Worm (Caenorhabditis elegans) whole organism, L1 larva: ENCODE results near the gene C23H4.8.

ENCODE experiments used
- C16A3.4 ChIP-seq: fragments of 150-350 bp; optimal IDR thresholded peaks from 2 replicates; lab custom pipeline; 2014; ENCODE audit warnings: missing biosample characterization, missing genetic modification characterization
- Y116A8C.19 ChIP-seq: sonication (generic microtip); optimal IDR thresholded peaks from 2 replicates; lab custom pipeline; 2016; ENCODE audit warnings: missing compliant biosample characterization, missing genetic modification characterization, borderline replicate concordance
- aha-1 ChIP-seq: fragments of 150-350 bp; optimal IDR thresholded peaks from 2 replicates; lab custom pipeline; 2014; ENCODE audit warnings: missing biosample characterization, missing genetic modification characterization
- aly-2 ChIP-seq: fragments of 150-350 bp; optimal IDR thresholded peaks from 2 replicates; lab custom pipeline; 2014; ENCODE audit warnings: missing biosample characterization, missing genetic modification characterization
- ama-1 ChIP-seq: fragments of 150-350 bp; optimal IDR thresholded peaks from 2 replicates; lab custom pipeline; 2014
- blmp-1 ChIP-seq: fragments of 150-350 bp; optimal IDR thresholded peaks from 2 replicates; lab custom pipeline; 2014; ENCODE audit warnings: missing biosample characterization, missing genetic modification characterization
- ceh-63 ChIP-seq: fragments of 200-800 bp; sonication (Bioruptor generic); optimal IDR thresholded peaks from 2 replicates; lab custom pipeline; 2018; ENCODE audit warnings: mild to moderate bottlenecking, missing genetic modification characterization, missing compliant biosample characterization
- dsc-1 ChIP-seq: sonication (generic microtip); optimal IDR thresholded peaks from 2 replicates; lab custom pipeline; 2016; ENCODE audit warnings: mild to moderate bottlenecking, missing genetic modification characterization, missing compliant biosample characterization
- efl-1 ChIP-seq, 4 experiments: fragments of 150-350 bp; optimal IDR thresholded peaks in 3 of 4; peaks in 1 of 4; 1 replicate in 1 of 4; 2 replicates in 3 of 4; lab custom pipeline; 2014; ENCODE audit warnings: missing biosample characterization in 2 of 4, missing genetic modification characterization in 2 of 4, missing genetic modification reagents in 2 of 4
- egl-13 ChIP-seq: sonication (generic microtip); optimal IDR thresholded peaks from 2 replicates; lab custom pipeline; 2016; ENCODE audit warnings: missing genotype, missing genetic modification reagents, missing genetic modification characterization, missing compliant biosample characterization
- elt-2 ChIP-seq: sonication (generic microtip); optimal IDR thresholded peaks from 2 replicates; lab custom pipeline; 2016; ENCODE audit warnings: missing genetic modification characterization, mild to moderate bottlenecking, inconsistent platforms, missing compliant biosample characterization, missing genetic modification reagents
- elt-3 ChIP-seq, 6 experiments: fragments of 150-350 bp in 1 of 6; sonication (generic microtip); optimal IDR thresholded peaks; 2 replicates each; lab custom pipeline; 2017 to 2018; ENCODE audit warnings: missing biosample characterization in 6 of 6, missing genetic modification characterization in 6 of 6, inconsistent platforms in 1 of 6
- ets-5 ChIP-seq: fragments of 200-800 bp; sonication (Bioruptor generic); IDR thresholded peaks from 2 replicates; pipeline ENCODE4 v1.3.6; 2022; ENCODE audit warnings: missing genetic modification characterization, missing compliant biosample characterization
- grh-1 ChIP-seq: fragments of 200-800 bp; sonication (Bioruptor generic); IDR thresholded peaks from 2 replicates; pipeline ENCODE4 v1.3.6; 2022; ENCODE audit warnings: missing genetic modification reagents, missing genetic modification characterization, missing compliant biosample characterization
- lin-13 ChIP-seq: fragments of 150-350 bp; optimal IDR thresholded peaks from 2 replicates; lab custom pipeline; 2014; ENCODE audit warnings: missing biosample characterization, missing genetic modification reagents, missing genetic modification characterization
- lin-14 ChIP-seq: fragments of 200-800 bp; sonication (Bioruptor generic); optimal IDR thresholded peaks from 2 replicates; lab custom pipeline; 2018; ENCODE audit warnings: mild to moderate bottlenecking, missing genetic modification characterization, moderate library complexity, missing compliant biosample characterization
- lin-35 ChIP-seq, 2 experiments: fragments of 150-350 bp; optimal IDR thresholded peaks; 2 replicates each; lab custom pipeline; 2014; ENCODE audit warnings: missing biosample characterization in 2 of 2, missing genetic modification characterization in 2 of 2, missing genetic modification reagents in 2 of 2
- lsy-2 ChIP-seq, 2 experiments: fragments of 150-350 bp; optimal IDR thresholded peaks; 2 replicates each; lab custom pipeline; 2014; ENCODE audit warnings: missing biosample characterization in 2 of 2, missing genetic modification characterization in 2 of 2
- mab-9 ChIP-seq: fragments of 200-800 bp; sonication (Bioruptor generic); IDR thresholded peaks from 2 replicates; pipeline ENCODE4 v1.3.6; 2022; ENCODE audit warnings: missing genetic modification reagents, missing genetic modification characterization, missing compliant biosample characterization
- mdl-1 ChIP-seq, 2 experiments: fragments of 150-350 bp; optimal IDR thresholded peaks; 2 replicates each; lab custom pipeline; 2014 to 2017; ENCODE audit warnings: missing biosample characterization in 2 of 2, missing genetic modification characterization in 2 of 2, inconsistent platforms in 1 of 2
- mep-1 ChIP-seq: fragments of 150-350 bp; optimal IDR thresholded peaks from 2 replicates; lab custom pipeline; 2014; ENCODE audit warnings: missing biosample characterization, missing genetic modification characterization
- nhr-19 ChIP-seq: fragments of 200-800 bp; sonication (Bioruptor generic); conservative IDR thresholded peaks from 2 replicates; pipeline ENCODE4 v1.3.6; 2022; ENCODE audit warnings: missing genetic modification characterization, missing compliant biosample characterization
- nhr-20 ChIP-seq: sonication (generic microtip); optimal IDR thresholded peaks from 2 replicates; lab custom pipeline; 2016; ENCODE audit warnings: mild to moderate bottlenecking, missing genetic modification characterization, missing compliant biosample characterization
- nhr-28 ChIP-seq: fragments of 150-350 bp; optimal IDR thresholded peaks from 2 replicates; lab custom pipeline; 2014; ENCODE audit warnings: missing biosample characterization, missing genetic modification characterization
- nhr-71 ChIP-seq: sonication (generic microtip); optimal IDR thresholded peaks from 2 replicates; lab custom pipeline; 2016; ENCODE audit warnings: mild to moderate bottlenecking, missing genetic modification characterization, moderate library complexity, missing compliant biosample characterization
- nhr-77 ChIP-seq: fragments of 150-350 bp; optimal IDR thresholded peaks from 2 replicates; lab custom pipeline; 2014; ENCODE audit warnings: missing biosample characterization, missing genetic modification characterization
- nhr-90 ChIP-seq: sonication (generic microtip); optimal IDR thresholded peaks from 2 replicates; lab custom pipeline; 2016; ENCODE audit warnings: mild to moderate bottlenecking, missing genetic modification characterization, missing compliant biosample characterization; ENCODE audit not compliant: poor library complexity
- pag-3 ChIP-seq: sonication (generic microtip); optimal IDR thresholded peaks from 2 replicates; lab custom pipeline; 2017; ENCODE audit warnings: missing genetic modification characterization, mild to moderate bottlenecking, missing compliant biosample characterization, antibody characterized with exemption, borderline replicate concordance; ENCODE audit not compliant: insufficient read depth
- pqm-1 ChIP-seq: sonication (generic microtip); optimal IDR thresholded peaks from 3 replicates; lab custom pipeline; 2017; ENCODE audit warnings: missing biosample characterization, missing genetic modification characterization
- rnt-1 ChIP-seq: sonication (generic microtip); optimal IDR thresholded peaks from 2 replicates; lab custom pipeline; 2016; ENCODE audit warnings: mild to moderate bottlenecking, missing genetic modification characterization, moderate library complexity, missing compliant biosample characterization
- skn-1 ChIP-seq: fragments of 150-350 bp; optimal IDR thresholded peaks from 2 replicates; lab custom pipeline; 2014; ENCODE audit warnings: missing biosample characterization, missing genetic modification characterization
- snpc-4 ChIP-seq: fragments of 150-350 bp; optimal IDR thresholded peaks from 2 replicates; lab custom pipeline; 2014; ENCODE audit warnings: missing biosample characterization, missing genetic modification characterization
- snu-23 ChIP-seq: sonication (generic microtip); optimal IDR thresholded peaks from 2 replicates; lab custom pipeline; 2016; ENCODE audit warnings: missing genetic modification characterization, missing compliant biosample characterization
- unc-62 ChIP-seq: fragments of 150-350 bp; optimal IDR thresholded peaks from 2 replicates; lab custom pipeline; 2014; ENCODE audit warnings: missing biosample characterization, missing genetic modification reagents, missing genetic modification characterization
- unc-86 ChIP-seq: sonication (generic microtip); optimal IDR thresholded peaks from 2 replicates; lab custom pipeline; 2016; ENCODE audit warnings: missing genetic modification characterization, missing compliant biosample characterization
- xbp-1 ChIP-seq: sonication (generic microtip); optimal IDR thresholded peaks from 2 replicates; lab custom pipeline; 2016; ENCODE audit warnings: missing genetic modification characterization, missing compliant biosample characterization
- zip-4 ChIP-seq: fragments of 200-800 bp; sonication (Bioruptor generic); optimal IDR thresholded peaks from 2 replicates; lab custom pipeline; 2018; ENCODE audit warnings: mild to moderate bottlenecking, missing genetic modification characterization, moderate library complexity, missing compliant biosample characterization
- ztf-11 ChIP-seq, 2 experiments: sonication (generic microtip); optimal IDR thresholded peaks; 2 replicates each; lab custom pipeline; 2016 to 2017; ENCODE audit warnings: missing genetic modification characterization in 2 of 2, missing biosample characterization in 1 of 2, missing compliant biosample characterization in 1 of 2
- ztf-4 ChIP-seq: fragments of 150-350 bp; optimal IDR thresholded peaks from 2 replicates; lab custom pipeline; 2014; ENCODE audit warnings: missing biosample characterization, missing genetic modification characterization

The C23H4.8 gene

DNA sequence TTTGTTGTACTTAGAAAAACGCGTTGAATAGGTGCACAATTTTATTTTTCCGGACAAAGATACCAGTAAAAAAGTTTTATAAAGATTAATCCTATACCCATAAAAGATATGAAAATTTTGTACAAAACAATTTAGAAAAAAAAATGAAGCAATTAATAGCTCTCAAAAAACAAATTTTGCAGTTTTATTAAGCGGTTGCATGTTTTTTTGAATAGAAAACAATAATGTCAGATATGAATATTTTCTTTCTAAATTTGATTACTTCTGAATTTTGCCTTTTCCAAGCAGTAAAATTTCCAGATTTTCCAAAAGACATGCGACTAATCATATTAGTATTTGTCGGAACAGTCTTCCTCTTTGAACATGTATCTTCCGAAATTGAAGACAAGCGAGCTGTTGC is at the start of gene C23H4.8:
TSS of gene C23H4.8 (plus strand) at position 301 of the 400 bp plus-strand sequence.
- TF ChIP-seq nhr-19 (GFP tag; lab: Robert Waterston, UW) (no peak), mab-9 (GFP tag; lab: Robert Waterston, UW) (no peak), lin-35 (GFP tag; optimal IDR thresholded peaks at IDR 0.05; lab: Kevin White, UChicago) (no peak), rnt-1 (tag; lab: Kevin White, UChicago) (no peak), grh-1 (GFP tag; lab: Robert Waterston, UW) (no peak), Y116A8C.19 (no peak), zip-4 (GFP tag; lab: Kevin White, UChicago) (no peak), unc-62 (GFP tag; lab: Kevin White, UChicago) (no peak)

DNA sequence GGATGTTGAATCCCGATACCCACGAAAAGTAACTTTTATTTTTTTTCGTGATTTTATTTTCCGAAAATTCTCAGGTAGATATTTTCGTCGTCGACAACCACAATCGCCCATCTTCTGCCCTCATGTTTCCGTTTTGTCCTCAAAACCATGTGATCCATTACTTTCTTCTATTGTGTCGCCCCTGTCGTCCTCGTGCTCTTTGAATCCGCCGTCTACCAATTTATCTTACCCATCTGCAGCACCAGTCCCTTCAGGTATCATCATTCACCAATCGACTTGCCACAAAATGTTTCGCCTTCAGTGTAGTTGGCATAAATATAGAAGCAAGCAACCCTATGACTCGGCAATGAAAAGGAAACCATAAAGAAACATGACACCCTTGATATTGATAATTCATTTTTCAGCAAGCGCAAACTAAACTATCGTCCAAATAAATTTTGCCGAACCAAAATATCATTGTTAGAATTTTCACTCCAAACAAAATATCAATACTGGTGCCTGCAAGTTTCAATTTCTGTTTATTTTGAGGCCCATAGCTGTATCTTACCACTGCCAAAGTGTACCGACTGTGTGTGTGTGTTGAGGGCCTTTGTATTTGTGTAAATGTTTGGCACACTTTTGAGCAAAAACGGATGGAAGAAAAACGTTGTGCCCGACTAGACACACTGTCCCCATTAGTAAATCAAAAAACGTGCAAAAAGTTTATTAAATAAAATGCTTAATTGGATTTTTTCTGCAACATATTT is 49.2 kb upstream of the C23H4.8 start:
- TF ChIP-seq ceh-63 (GFP tag; lab: Kevin White, UChicago): no peak
- TF ChIP-seq pag-3 (tag; lab: Kevin White, UChicago): peak; percentile 24
- no peak for TF ChIP-seq nhr-77
- no peak for TF ChIP-seq dsc-1
- TF ChIP-seq nhr-20 (tag; lab: Kevin White, UChicago): peak; percentile 80
- TF ChIP-seq lin-14 (GFP tag; lab: Kevin White, UChicago): peak; percentile 50
- TF ChIP-seq nhr-90 (tag; lab: Kevin White, UChicago): peak; percentile 6
- TF ChIP-seq mdl-1 (tag; optimal IDR thresholded peaks at IDR 0.05; lab: Kevin White, UChicago): peak in 1 of 2 experiments; percentile 66
- no peak for TF ChIP-seq aly-2
- TF ChIP-seq elt-3 (tag; optimal IDR thresholded peaks at IDR 0.05; lab: Kevin White, UChicago): no peak
- no peak for TF ChIP-seq unc-86 (tag; lab: Kevin White, UChicago)
- peak in 1 of 2 experiments; percentile 55 for TF ChIP-seq ztf-11 (tag; optimal IDR thresholded peaks at IDR 0.05; lab: Kevin White, UChicago)
- peak; percentile 19 for TF ChIP-seq C16A3.4 (tag; lab: Kevin White, UChicago)
- no peak for TF ChIP-seq ama-1 (lab: Kevin White, UChicago)
- no peak for TF ChIP-seq xbp-1 (tag; lab: Kevin White, UChicago)
- TF ChIP-seq aha-1 (tag; lab: Kevin White, UChicago): no peak
- peak; percentile 55 for TF ChIP-seq nhr-71 (tag; lab: Kevin White, UChicago)
- TF ChIP-seq elt-2 (tag; lab: Kevin White, UChicago): no peak
- peak; percentile 47 for TF ChIP-seq snu-23
- no peak for TF ChIP-seq ets-5
- TF ChIP-seq lsy-2 (tag; optimal IDR thresholded peaks at IDR 0.05; lab: Kevin White, UChicago): peak in 1 of 2 experiments; percentile 35
- no peak for TF ChIP-seq nhr-28 (tag; lab: Kevin White, UChicago)
- peak; percentile 49 for TF ChIP-seq rnt-1 (tag; lab: Kevin White, UChicago)
- peak; percentile 43 for TF ChIP-seq blmp-1
- TF ChIP-seq ztf-4: no peak

DNA sequence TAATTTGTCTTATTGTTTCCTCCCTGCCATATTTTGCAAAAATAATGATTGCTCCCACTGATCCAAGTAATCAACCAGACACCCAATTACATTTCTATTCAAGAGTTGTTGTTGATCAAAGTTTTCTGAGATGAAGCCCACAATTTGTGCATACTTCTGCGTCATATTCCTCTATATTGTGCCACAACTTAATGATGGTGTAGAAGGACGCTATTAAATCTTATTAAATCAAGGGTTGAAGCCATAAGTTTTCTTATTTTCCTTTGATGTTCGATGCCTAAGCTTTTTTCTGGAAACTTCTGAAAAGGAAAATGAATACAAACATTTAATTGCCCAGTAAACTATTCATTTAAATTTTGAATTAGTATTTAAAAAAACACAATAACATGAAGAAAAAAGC is 48.3 kb upstream of the C23H4.8 start:
- TF ChIP-seq efl-1 (optimal IDR thresholded peaks at IDR 0.05; lab: Kevin White, UChicago) (no peak), efl-1 (GFP tag; optimal IDR thresholded peaks at IDR 0.05 in 1 of 2; lab: Kevin White, UChicago) (no peak), rnt-1 (tag; lab: Kevin White, UChicago) (no peak), lin-13 (GFP tag; lab: Kevin White, UChicago) (no peak), dsc-1 (peak; percentile 22), pqm-1 (no peak), mep-1 (tag; lab: Kevin White, UChicago) (peak; percentile 7), skn-1 (no peak), snu-23 (no peak), egl-13 (no peak), lin-35 (GFP tag; optimal IDR thresholded peaks at IDR 0.05; lab: Kevin White, UChicago) (no peak), elt-3 (tag; optimal IDR thresholded peaks at IDR 0.05; lab: Kevin White, UChicago) (no peak), snpc-4 (tag; lab: Kevin White, UChicago) (no peak), lin-14 (GFP tag; lab: Kevin White, UChicago) (peak; percentile 0), nhr-71 (tag; lab: Kevin White, UChicago) (peak; percentile 6)
- TF ChIP-seq, all 84 proteins: peak for 4
